Worm (Caenorhabditis elegans) whole organism, L3 larva: ENCODE measurements around the gene pals-19.
A peak's percentile ranks its signal among the peaks of the same experiment; 100 is the strongest.
"Not testable (repeated sequence)": the region's sequence is repeated elsewhere in the genome, so short reads cannot be mapped to it uniquely, and the experiment has no call there.

ENCODE experiments used
- ama-1 ChIP-seq: fragments of 150-350 bp; optimal IDR thresholded peaks from 2 replicates; lab custom pipeline; 2018
- ceh-82 ChIP-seq: fragments of 150-350 bp; optimal IDR thresholded peaks from 2 replicates; lab custom pipeline; 2014; ENCODE audit warnings: missing biosample characterization, missing genetic modification characterization
- ceh-9 ChIP-seq: sonication (generic microtip); optimal IDR thresholded peaks from 2 replicates; lab custom pipeline; 2018; ENCODE audit warnings: missing biosample characterization, missing genetic modification characterization
- daf-12 ChIP-seq: fragments of 150-350 bp; optimal IDR thresholded peaks from 2 replicates; lab custom pipeline; 2014; ENCODE audit warnings: missing biosample characterization, missing genetic modification reagents, missing genetic modification characterization
- egl-5 ChIP-seq: fragments of 150-350 bp; optimal IDR thresholded peaks from 2 replicates; lab custom pipeline; 2017; ENCODE audit warnings: missing biosample characterization, missing genetic modification reagents, missing genetic modification characterization, inconsistent platforms
- elt-2 ChIP-seq: sonication (generic microtip); optimal IDR thresholded peaks from 2 replicates; lab custom pipeline; 2016; ENCODE audit warnings: missing genetic modification reagents, mild to moderate bottlenecking, missing genetic modification characterization, missing compliant biosample characterization
- elt-3 ChIP-seq, 3 experiments: fragments of 150-350 bp in 1 of 3; sonication (generic microtip) in 2 of 3; optimal IDR thresholded peaks; 2 replicates in 2 of 3; 4 replicates in 1 of 3; lab custom pipeline; 2014 to 2017; ENCODE audit warnings: missing biosample characterization in 3 of 3, missing genetic modification characterization in 3 of 3
- eor-1 ChIP-seq, 2 experiments: fragments of 150-350 bp; optimal IDR thresholded peaks; 2 replicates each; lab custom pipeline; 2014 to 2018; ENCODE audit warnings: missing biosample characterization in 2 of 2, missing genetic modification characterization in 2 of 2
- fkh-2 ChIP-seq: fragments of 150-350 bp; optimal IDR thresholded peaks from 2 replicates; lab custom pipeline; 2014; ENCODE audit warnings: missing biosample characterization, missing genetic modification reagents, missing genetic modification characterization
- hmg-11 ChIP-seq: sonication (generic microtip); optimal IDR thresholded peaks from 2 replicates; lab custom pipeline; 2016; ENCODE audit warnings: missing genetic modification characterization, missing compliant biosample characterization
- jun-1 ChIP-seq: fragments of 150-350 bp; optimal IDR thresholded peaks from 2 replicates; lab custom pipeline; 2014; ENCODE audit warnings: missing biosample characterization, missing genetic modification reagents, missing genetic modification characterization
- lin-15B ChIP-seq: fragments of 150-350 bp; optimal IDR thresholded peaks from 2 replicates; lab custom pipeline; 2014; ENCODE audit warnings: missing biosample characterization, missing genetic modification characterization
- lsy-12 ChIP-seq: sonication (generic microtip); optimal IDR thresholded peaks from 2 replicates; lab custom pipeline; 2016; ENCODE audit warnings: mild to moderate bottlenecking, missing genetic modification characterization, missing compliant biosample characterization
- mdl-1 ChIP-seq: fragments of 150-350 bp; optimal IDR thresholded peaks from 2 replicates; lab custom pipeline; 2014; ENCODE audit warnings: missing biosample characterization, missing genetic modification characterization
- nhr-23 ChIP-seq: fragments of 150-350 bp; optimal IDR thresholded peaks from 2 replicates; lab custom pipeline; 2014; ENCODE audit warnings: missing biosample characterization, missing genetic modification reagents, missing genetic modification characterization
- nhr-237 ChIP-seq: fragments of 150-350 bp; optimal IDR thresholded peaks from 2 replicates; lab custom pipeline; 2014; ENCODE audit warnings: missing biosample characterization, missing genetic modification characterization
- nhr-25 ChIP-seq: sonication (generic microtip); optimal IDR thresholded peaks from 2 replicates; lab custom pipeline; 2017; ENCODE audit warnings: missing biosample characterization, missing genetic modification characterization
- nhr-43 ChIP-seq: sonication (generic microtip); optimal IDR thresholded peaks from 2 replicates; lab custom pipeline; 2016; ENCODE audit warnings: mild to moderate bottlenecking, missing genetic modification characterization, missing compliant biosample characterization; ENCODE audit not compliant: poor library complexity, severe bottlenecking
- nhr-67 ChIP-seq: fragments of 150-350 bp; optimal IDR thresholded peaks from 2 replicates; lab custom pipeline; 2014; ENCODE audit warnings: missing biosample characterization, missing genetic modification characterization
- nhr-76 ChIP-seq: fragments of 150-350 bp; sonication (generic microtip); optimal IDR thresholded peaks from 5 replicates; lab custom pipeline; 2014; ENCODE audit warnings: missing biosample characterization, missing genetic modification characterization
- nhr-77 ChIP-seq: fragments of 150-350 bp; optimal IDR thresholded peaks from 2 replicates; lab custom pipeline; 2014; ENCODE audit warnings: missing biosample characterization, missing genetic modification characterization
- pha-4 ChIP-seq: fragments of 150-350 bp; optimal IDR thresholded peaks from 2 replicates; lab custom pipeline; 2014; ENCODE audit warnings: missing biosample characterization, missing genetic modification reagents, missing genetic modification characterization
- pqm-1 ChIP-seq: fragments of 150-350 bp; optimal IDR thresholded peaks from 2 replicates; lab custom pipeline; 2017; ENCODE audit warnings: missing biosample characterization, missing genetic modification characterization, inconsistent platforms
- skn-1 ChIP-seq: fragments of 150-350 bp; optimal IDR thresholded peaks from 2 replicates; lab custom pipeline; 2014; ENCODE audit warnings: missing biosample characterization, missing genetic modification characterization
- unc-39 ChIP-seq: sonication (generic microtip); optimal IDR thresholded peaks from 4 replicates; lab custom pipeline; 2017; ENCODE audit warnings: missing biosample characterization, missing genetic modification characterization
- zag-1 ChIP-seq: fragments of 150-350 bp; optimal IDR thresholded peaks from 2 replicates; lab custom pipeline; 2014; ENCODE audit warnings: missing biosample characterization, missing genetic modification characterization
- ztf-4 ChIP-seq: fragments of 150-350 bp; optimal IDR thresholded peaks from 2 replicates; lab custom pipeline; 2014; ENCODE audit warnings: missing biosample characterization, missing genetic modification characterization

The pals-19 gene

ce11 chrIII:1374355-1374807, 27.4 kb upstream of the pals-19 start, which contains the start of gene Y82E9BR.20:
Gene Y82E9BR.20 (plus strand): TSS chrIII:1374405.
- TF ChIP-seq elt-2 (tag; lab: Kevin White, UChicago) (no peak), ztf-4 (no peak), mdl-1 (tag; lab: Kevin White, UChicago) (no peak), hmg-11 (tag; lab: Kevin White, UChicago) (no peak)

DNA sequence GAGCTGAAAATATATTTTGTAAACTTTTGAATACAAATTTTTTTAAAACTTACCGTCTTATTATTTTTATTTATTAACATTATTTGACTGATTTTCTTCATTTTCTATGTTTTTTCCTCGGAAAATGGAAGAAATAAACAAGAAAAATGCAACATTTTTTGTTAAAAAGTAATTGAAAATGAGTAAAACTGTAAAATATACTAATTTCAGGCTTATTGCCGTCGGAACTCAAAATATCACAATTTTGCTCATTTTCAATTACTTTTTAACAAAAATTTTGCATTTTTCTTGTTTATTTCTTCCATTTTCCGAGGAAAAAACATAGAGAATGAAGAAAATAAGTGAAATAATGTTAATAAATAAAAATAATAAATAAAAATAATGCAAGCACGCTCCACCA, 26.2 kb upstream of the pals-19 start, which contains the start of gene Y82E9BR.10:
Gene Y82E9BR.10, minus strand, starts transcription at position 101 of the 400 bp plus-strand sequence.
- not testable (repeated sequence) for TF ChIP-seq lsy-12, nhr-43, pha-4 (tag; lab: Kevin White, UChicago)

ce11 chrIII:1377903-1378302, 23.8 kb upstream of the pals-19 start, which contains the start of gene pals-40:
Gene pals-40 (minus strand): TSS chrIII:1378003.
- TF ChIP-seq eor-1 (tag; optimal IDR thresholded peaks at IDR 0.05; lab: Kevin White, UChicago); mdl-1 (tag; lab: Kevin White, UChicago); nhr-67 (tag; lab: Kevin White, UChicago): not testable (repeated sequence)

DNA sequence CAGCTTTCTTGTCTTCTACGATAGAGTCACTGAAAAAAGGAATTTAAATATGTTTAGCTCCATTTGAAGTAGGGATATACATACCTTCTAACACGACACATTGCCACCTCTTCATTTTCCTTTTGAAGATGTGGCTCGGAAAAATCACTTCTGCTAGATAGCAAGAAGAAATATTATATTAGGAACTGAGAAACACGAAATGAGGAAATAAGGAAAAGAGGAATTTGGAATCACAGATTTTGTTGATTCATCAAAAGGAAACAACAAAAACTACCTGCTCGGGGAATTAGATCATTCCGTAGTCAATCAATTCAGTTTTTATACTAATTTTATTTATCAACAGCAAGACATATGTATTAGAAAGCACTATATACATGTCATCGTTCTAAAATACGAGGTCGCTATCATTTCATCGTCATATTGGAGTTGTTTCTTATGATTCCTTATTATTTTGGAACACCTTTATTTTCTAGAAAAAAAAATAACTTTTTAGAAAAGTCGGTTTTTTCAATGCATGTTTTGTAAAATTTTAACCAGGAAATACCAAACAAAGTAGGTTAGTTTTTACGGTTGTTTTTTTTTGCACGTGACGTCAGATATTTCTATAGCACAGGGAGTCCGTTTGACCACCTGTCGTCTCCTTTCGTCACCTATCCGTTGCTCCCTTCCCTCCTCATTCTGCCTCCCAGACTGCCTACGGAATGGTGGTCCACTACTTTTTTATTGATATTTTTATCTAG, 21.0 kb upstream of the pals-19 start, which contains the start of the genes pals-21 and Y82E9BR.6:
Gene pals-21, minus strand, starts transcription at position 101 of the 740 bp plus-strand sequence.
Gene Y82E9BR.6, plus strand, starts transcription at position 690 of the 740 bp plus-strand sequence.
- no peak for TF ChIP-seq hmg-11 (tag; lab: Kevin White, UChicago)
- TF ChIP-seq nhr-43 (tag; lab: Kevin White, UChicago): no peak
- TF ChIP-seq eor-1 (tag; optimal IDR thresholded peaks at IDR 0.05; lab: Kevin White, UChicago): no peak

ce11 chrIII:1383483-1383882, 18.3 kb upstream of the pals-19 start:
- TF ChIP-seq fkh-2 (tag; lab: Kevin White, UChicago): no peak
- no peak for TF ChIP-seq ceh-9 (tag; lab: Kevin White, UChicago)
- TF ChIP-seq unc-39 (tag; lab: Kevin White, UChicago): no peak
- no peak for TF ChIP-seq egl-5 (tag; lab: Kevin White, UChicago)
- no peak for TF ChIP-seq skn-1 (tag; lab: Kevin White, UChicago)
- no peak for TF ChIP-seq ceh-82 (tag; lab: Kevin White, UChicago)
- no peak for TF ChIP-seq mdl-1 (tag; lab: Kevin White, UChicago)
- no peak for TF ChIP-seq ama-1 (lab: Kevin White, UChicago)
- no peak for TF ChIP-seq pha-4 (tag; lab: Kevin White, UChicago)
- no peak for TF ChIP-seq nhr-76
- no peak for TF ChIP-seq elt-3 (tag; optimal IDR thresholded peaks at IDR 0.05; lab: Kevin White, UChicago)
- no peak for TF ChIP-seq pqm-1 (tag; lab: Kevin White, UChicago)
- TF ChIP-seq nhr-77 (tag; lab: Kevin White, UChicago): no peak
- TF ChIP-seq nhr-25 (tag; lab: Kevin White, UChicago): no peak
- no peak for TF ChIP-seq nhr-23
- no peak for TF ChIP-seq zag-1 (tag; lab: Kevin White, UChicago)
- TF ChIP-seq nhr-237 (tag; lab: Kevin White, UChicago): no peak
- TF ChIP-seq, all 47 proteins: peak for 0

DNA sequence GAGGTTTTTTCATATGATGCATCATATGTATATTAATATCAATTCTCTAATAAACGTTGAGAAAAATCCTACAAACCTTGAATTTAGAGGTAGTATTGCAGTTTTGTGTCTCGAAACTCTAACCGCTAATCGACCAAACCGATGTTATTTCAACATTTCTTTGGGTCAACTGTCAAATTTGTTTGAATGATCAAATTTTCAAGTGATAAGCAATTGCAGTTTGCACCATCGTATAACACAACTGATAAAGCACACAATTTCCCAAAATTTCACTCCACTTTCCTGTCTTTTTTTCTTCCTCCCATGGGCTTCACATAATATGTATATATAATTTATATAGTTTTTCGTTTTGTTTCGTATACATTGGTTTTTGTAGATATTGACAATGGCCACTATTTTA, 17.6 kb upstream of the pals-19 start, which contains the start of the genes fbxa-138 and Y82E9BR.5:
Gene fbxa-138, minus strand, starts transcription at position 161 of the 400 bp plus-strand sequence.
Gene Y82E9BR.5, plus strand, starts transcription at position 279 of the 400 bp plus-strand sequence.
- TF ChIP-seq daf-12 (tag; lab: Kevin White, UChicago) (no peak), pqm-1 (tag; lab: Kevin White, UChicago) (peak; percentile 32), skn-1 (tag; lab: Kevin White, UChicago) (no peak), jun-1 (peak; percentile 21), elt-2 (tag; lab: Kevin White, UChicago) (peak; percentile 81)

DNA sequence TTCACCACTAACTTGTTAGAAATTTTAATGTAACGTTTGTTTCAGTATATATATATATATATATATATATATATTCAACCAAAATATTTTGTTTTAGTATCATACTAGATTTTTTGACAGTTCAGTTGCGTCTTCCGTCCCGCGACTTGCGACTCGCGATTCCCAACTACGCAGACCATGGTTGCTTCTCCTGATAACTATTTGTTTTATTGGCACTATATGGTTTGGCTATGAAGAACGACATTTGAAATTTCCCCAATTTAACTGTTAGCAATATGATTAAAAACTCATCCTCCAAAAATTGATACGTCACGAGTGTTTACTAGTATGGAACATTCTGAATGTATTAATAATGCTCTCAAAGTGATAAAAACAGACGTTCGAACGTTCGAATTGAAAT, 17.0 kb upstream of the pals-19 start:
- TF ChIP-seq elt-2 (tag; lab: Kevin White, UChicago) (peak; percentile 31), lin-15B (tag; lab: Kevin White, UChicago) (no peak)
